Fruit fly (Drosophila melanogaster): ENCODE data around the gene CG3061.

Gene CG3061

dm6 chr3R:14019407-14020050 is 12.6 kb upstream of the CG3061 start:
- TF ChIP-seq net (GFP tag; optimal IDR thresholded peaks at IDR 0.05): no peak
- no peak for TF ChIP-seq CG6792 (GFP tag; optimal IDR thresholded peaks at IDR 0.05)
- TF ChIP-seq vri (GFP tag; optimal IDR thresholded peaks at IDR 0.05): peak; percentile 81
- TF ChIP-seq CG32006 (GFP tag; optimal IDR thresholded peaks at IDR 0.05): no peak

dm6 chr3R:14020345-14021001 is 11.7 kb upstream of the CG3061 start:
- TF ChIP-seq CG6163 (GFP tag; IDR thresholded peaks at IDR 0.05): 0 out of 3 replicates have a peak, but pooled peaks have one; percentile 27
- no peak for TF ChIP-seq Gug (GFP tag; IDR thresholded peaks at IDR 0.05)
- no peak for TF ChIP-seq CG34406 (GFP tag; optimal IDR thresholded peaks at IDR 0.05)
- TF ChIP-seq achi (GFP tag; optimal IDR thresholded peaks at IDR 0.05): no peak
- no peak for TF ChIP-seq Hr38 (GFP tag; optimal IDR thresholded peaks at IDR 0.05)
- peak; percentile 51 for TF ChIP-seq CG16779 (tag; optimal IDR thresholded peaks at IDR 0.05)
- TF ChIP-seq Lpt (GFP tag; optimal IDR thresholded peaks at IDR 0.05): no peak
- no peak for TF ChIP-seq CG6854 (GFP tag; optimal IDR thresholded peaks at IDR 0.05)
- no peak for TF ChIP-seq dsx (GFP tag; optimal IDR thresholded peaks at IDR 0.05; ENCODE audit: poor library complexity, severe bottlenecking)
- no peak for TF ChIP-seq spab (GFP tag; optimal IDR thresholded peaks at IDR 0.05)
- TF ChIP-seq esn (GFP tag; optimal IDR thresholded peaks at IDR 0.05): no peak
- TF ChIP-seq lz (GFP tag; optimal IDR thresholded peaks at IDR 0.05): no peak
- no peak for TF ChIP-seq eg (GFP tag; IDR thresholded peaks at IDR 0.05)
- no peak for TF ChIP-seq CG6792 (GFP tag; optimal IDR thresholded peaks at IDR 0.05)
- TF ChIP-seq CG4318 (GFP tag; optimal IDR thresholded peaks at IDR 0.05): no peak
- TF ChIP-seq fd59A (GFP tag; optimal IDR thresholded peaks at IDR 0.05): no peak
- TF ChIP-seq Eip75B (GFP tag; optimal IDR thresholded peaks at IDR 0.05): no peak
- no peak for TF ChIP-seq Eip93F (GFP tag; optimal IDR thresholded peaks at IDR 0.05)
- TF ChIP-seq Eip78C (GFP tag): peak; percentile 24
- no peak for TF ChIP-seq ss (GFP tag; optimal IDR thresholded peaks at IDR 0.05)
- no peak for TF ChIP-seq dac (GFP tag; optimal IDR thresholded peaks at IDR 0.05)
- TF ChIP-seq CG6276 (GFP tag; optimal IDR thresholded peaks at IDR 0.05): no peak
- no peak for TF ChIP-seq CG10631 (GFP tag; optimal IDR thresholded peaks at IDR 0.05)
- TF ChIP-seq svp (GFP tag): no peak
- no peak for TF ChIP-seq CG31627 (GFP tag; optimal IDR thresholded peaks at IDR 0.05)
- TF ChIP-seq fkh (GFP tag; optimal IDR thresholded peaks at IDR 0.05): peak; percentile 24
- no peak for TF ChIP-seq Sox15 (GFP tag; optimal IDR thresholded peaks at IDR 0.05)
- TF ChIP-seq CG15336 (GFP tag; IDR thresholded peaks at IDR 0.05): 0 out of 2 replicates have a peak, but pooled peaks have one; percentile 15

- no peak for TF ChIP-seq Eip78C (GFP tag)
- no peak for TF ChIP-seq CG1621 (tag; optimal IDR thresholded peaks at IDR 0.05)
- no peak for TF ChIP-seq achi (GFP tag; optimal IDR thresholded peaks at IDR 0.05)
- peak; percentile 7 for TF ChIP-seq net (GFP tag; optimal IDR thresholded peaks at IDR 0.05)
- TF ChIP-seq fkh (GFP tag; optimal IDR thresholded peaks at IDR 0.05): peak; percentile 52
- peak; percentile 63 for TF ChIP-seq CG8319 (GFP tag; optimal IDR thresholded peaks at IDR 0.05)
- TF ChIP-seq CG31627 (GFP tag; optimal IDR thresholded peaks at IDR 0.05): no peak
- TF ChIP-seq cyc (GFP tag; optimal IDR thresholded peaks at IDR 0.05): no peak
- TF ChIP-seq Sox14 (GFP tag; optimal IDR thresholded peaks at IDR 0.05): peak; percentile 69
Observed at dm6 chr3R:14024187-14024918, 7.8 kb upstream of the CG3061 start.
